Worm (Caenorhabditis elegans): Measurements from ENCODE around the gene F01E11.3.
A peak's percentile ranks its signal among the peaks of the same experiment; 100 is the strongest.

The F01E11.3 gene

DNA sequence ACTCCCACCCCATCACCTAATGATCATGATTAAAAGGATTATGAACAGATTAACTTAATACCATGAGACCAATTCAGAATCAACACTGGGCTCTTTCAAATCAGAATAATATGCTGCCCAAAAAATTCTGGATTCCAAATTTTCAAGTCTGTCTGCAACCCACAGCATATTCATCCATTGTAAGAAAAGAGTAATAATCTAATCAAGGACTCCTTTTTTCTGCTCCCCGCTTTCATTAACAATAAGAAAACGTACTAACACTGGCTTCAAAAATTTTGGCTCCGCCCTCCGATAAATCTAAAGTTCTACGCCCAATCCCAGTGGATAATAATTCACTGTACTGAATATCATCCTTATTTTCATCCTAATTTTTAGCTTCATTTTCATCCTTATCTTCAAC is 21.1 kb downstream of the F01E11.3 start:
- TF ChIP-seq nhr-11 (tag; optimal IDR thresholded peaks at IDR 0.05) (no peak), hlh-6 (tag; optimal IDR thresholded peaks at IDR 0.05) (no peak), ceh-19 (GFP tag; optimal IDR thresholded peaks at IDR 0.05) (no peak), zip-5 (tag; optimal IDR thresholded peaks at IDR 0.05) (no peak), lim-6 (tag; optimal IDR thresholded peaks at IDR 0.05) (no peak), fkh-10 (GFP tag; optimal IDR thresholded peaks at IDR 0.05) (no peak), ceh-45 (GFP tag; IDR thresholded peaks at IDR 0.05) (no peak), pha-4 (tag; optimal IDR thresholded peaks at IDR 0.05) (no peak), hlh-15 (tag; optimal IDR thresholded peaks at IDR 0.05) (no peak), pros-1 (tag; optimal IDR thresholded peaks at IDR 0.05) (no peak), ceh-34 (tag; optimal IDR thresholded peaks at IDR 0.05) (no peak), ceh-2 (tag; optimal IDR thresholded peaks at IDR 0.05) (no peak), ceh-6 (GFP tag; optimal IDR thresholded peaks at IDR 0.05) (no peak)

DNA sequence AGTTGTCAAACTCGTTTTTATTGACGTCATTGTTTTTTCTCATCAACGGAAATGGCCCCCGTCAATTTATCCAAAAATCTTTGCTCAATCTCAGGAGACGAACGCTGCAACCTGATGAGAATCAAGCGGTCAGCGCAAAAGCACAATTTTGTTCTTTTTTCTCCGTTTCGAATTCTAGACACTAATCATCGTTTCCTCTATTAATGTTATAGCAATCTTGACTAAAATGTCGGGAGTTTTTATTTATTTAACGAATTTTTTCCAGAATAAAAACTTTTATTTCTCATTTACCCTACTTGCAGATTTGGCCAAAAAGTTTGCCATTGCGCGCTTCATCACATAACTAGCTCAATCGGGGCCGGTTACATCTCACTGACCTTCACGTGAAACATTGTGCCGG is 22.2 kb downstream of the F01E11.3 start, which contains the start of gene F01E11.18:
Gene F01E11.18, plus strand, starts transcription at position 301 of the 400 bp plus-strand sequence.
- TF ChIP-seq hlh-8 (tag; optimal IDR thresholded peaks at IDR 0.05), result no peak
- no peak for TF ChIP-seq C38D4.7 (GFP tag; optimal IDR thresholded peaks at IDR 0.05)
- no peak for TF ChIP-seq ref-2 (tag; optimal IDR thresholded peaks at IDR 0.05)
- no peak for TF ChIP-seq syd-9 (tag; optimal IDR thresholded peaks at IDR 0.05)
- TF ChIP-seq ahr-1 (tag; optimal IDR thresholded peaks at IDR 0.05), result no peak
- no peak for TF ChIP-seq T23F11.4 (GFP tag; optimal IDR thresholded peaks at IDR 0.05)
- no peak for TF ChIP-seq pat-9 (tag; optimal IDR thresholded peaks at IDR 0.05)
- no peak for TF ChIP-seq ceh-14 (tag; optimal IDR thresholded peaks at IDR 0.05)
- no peak for TF ChIP-seq dmd-4 (tag; optimal IDR thresholded peaks at IDR 0.05; ENCODE audit: borderline replicate concordance)
- no peak for TF ChIP-seq hlh-13 (GFP tag; optimal IDR thresholded peaks at IDR 0.05)
- no peak for TF ChIP-seq dve-1 (tag; optimal IDR thresholded peaks at IDR 0.05)
- no peak for TF ChIP-seq zip-5 (tag; optimal IDR thresholded peaks at IDR 0.05)

DNA sequence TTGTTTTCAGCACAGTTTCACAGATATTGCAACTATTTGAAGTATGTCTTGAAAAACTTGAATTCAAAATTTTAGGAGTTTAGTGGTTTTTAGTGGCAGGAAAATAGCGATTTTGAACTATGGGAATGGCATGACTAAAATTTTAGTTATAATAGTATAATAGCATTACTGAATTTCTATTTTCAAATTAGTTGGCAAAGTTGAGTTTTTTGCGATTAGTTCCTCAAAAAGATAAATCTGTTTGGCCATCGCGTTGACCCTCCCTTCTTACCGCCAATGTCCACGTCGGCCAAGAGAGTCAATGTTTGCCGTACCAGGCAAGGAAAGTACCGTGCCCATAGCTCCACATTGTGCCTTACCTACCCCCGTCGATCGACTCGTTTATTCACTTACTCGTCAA is 24.3 kb downstream of the F01E11.3 start, which contains the start of gene ugt-57:
Gene ugt-57, plus strand, starts transcription at position 301 of the 400 bp plus-strand sequence.
- TF ChIP-seq pat-9 (tag; optimal IDR thresholded peaks at IDR 0.05), result no peak
- no peak for TF ChIP-seq K09A11.1 (tag; optimal IDR thresholded peaks at IDR 0.05; ENCODE audit: insufficient read depth)
- TF ChIP-seq pha-4 (tag; optimal IDR thresholded peaks at IDR 0.05), result no peak

DNA sequence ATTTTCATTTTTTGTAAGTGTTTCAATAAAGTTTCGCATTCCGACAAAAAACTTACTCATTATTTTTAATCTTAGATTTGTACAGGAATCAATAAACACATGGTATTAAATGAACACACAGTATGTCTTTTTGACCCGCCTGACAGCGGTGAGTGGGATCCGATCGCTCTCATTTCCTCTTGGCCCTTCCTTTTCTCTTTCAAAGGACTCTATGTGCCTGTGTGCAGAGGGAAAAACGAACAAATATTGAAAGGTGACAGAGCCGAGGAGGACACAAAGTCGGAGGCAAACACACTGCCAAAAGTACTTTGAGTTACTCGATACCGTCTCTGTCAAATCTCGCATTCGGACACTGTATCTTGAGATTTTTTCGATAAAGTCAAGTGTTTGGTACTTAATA is 29.3 kb downstream of the F01E11.3 start, which contains the start of the genes F01E11.20 and tsp-16:
Gene F01E11.20, minus strand, starts transcription at position 101 of the 400 bp plus-strand sequence.
Gene tsp-16, minus strand, starts transcription at position 173 of the 400 bp plus-strand sequence.
- TF ChIP-seq ceh-34 (tag; optimal IDR thresholded peaks at IDR 0.05) (peak; percentile 17), fkh-6 (tag; optimal IDR thresholded peaks at IDR 0.05) (no peak)

DNA sequence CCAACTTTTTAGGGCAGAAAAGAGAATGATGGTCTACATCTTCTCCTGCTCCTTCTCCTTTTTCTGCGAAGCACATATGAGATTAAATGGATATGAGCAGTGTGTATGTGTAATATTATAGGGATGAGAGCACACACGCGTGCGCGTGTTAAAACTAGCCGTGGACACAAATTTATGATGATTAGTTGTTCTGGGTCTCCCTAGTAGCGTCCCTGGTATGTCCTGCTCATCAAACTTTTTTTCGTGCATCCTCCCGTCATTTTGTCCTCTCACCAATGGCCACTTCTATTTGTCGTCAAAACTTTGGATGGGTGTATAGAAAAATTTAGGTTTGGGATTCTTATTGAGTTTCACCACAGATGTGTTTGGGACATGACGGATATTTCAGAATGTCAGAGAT is 34.8 kb downstream of the F01E11.3 start:
- TF ChIP-seq ceh-30 (tag; optimal IDR thresholded peaks at IDR 0.05) (no peak), ceh-34 (tag; optimal IDR thresholded peaks at IDR 0.05) (no peak), ref-2 (tag; optimal IDR thresholded peaks at IDR 0.05) (no peak), ceh-24 (tag; optimal IDR thresholded peaks at IDR 0.05) (no peak), tbx-2 (tag; optimal IDR thresholded peaks at IDR 0.05) (no peak), sox-4 (tag; optimal IDR thresholded peaks at IDR 0.05) (no peak), ceh-2 (tag; optimal IDR thresholded peaks at IDR 0.05) (no peak), ttx-3 (tag; optimal IDR thresholded peaks at IDR 0.05) (no peak), tbx-7 (tag; optimal IDR thresholded peaks at IDR 0.05) (no peak)

DNA sequence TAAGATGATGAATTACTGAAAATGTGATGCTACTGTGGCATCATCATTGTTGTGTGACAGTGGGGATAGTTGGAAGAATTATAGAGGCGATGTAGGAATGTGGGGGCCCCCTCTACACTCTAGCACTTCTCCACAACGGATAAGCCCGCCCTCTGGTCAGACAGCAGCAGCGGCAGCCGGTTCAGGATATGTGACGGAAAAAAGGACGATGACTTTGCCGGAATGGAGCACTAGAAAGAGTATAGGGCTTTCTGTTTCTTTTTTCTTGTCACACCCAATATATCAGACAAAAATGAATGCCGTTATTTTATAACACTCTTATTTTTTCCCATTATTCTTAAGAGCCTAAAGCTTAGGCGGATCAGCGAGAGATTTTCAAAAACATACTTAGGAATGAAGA is 38.3 kb downstream of the F01E11.3 start, which contains the start of gene tyra-2:
Gene tyra-2, minus strand, starts transcription at position 101 of the 400 bp plus-strand sequence.
- TF ChIP-seq T23F11.4 (GFP tag; optimal IDR thresholded peaks at IDR 0.05) (no peak), lim-6 (tag; optimal IDR thresholded peaks at IDR 0.05) (no peak), sox-2 (GFP tag; IDR thresholded peaks at IDR 0.05) (no peak), ceh-6 (GFP tag; optimal IDR thresholded peaks at IDR 0.05) (no peak), npax-4 (tag; optimal IDR thresholded peaks at IDR 0.05) (no peak), hlh-15 (tag; optimal IDR thresholded peaks at IDR 0.05) (no peak)
